Worm (Caenorhabditis elegans): ENCODE measurements around the gene F47B10.6.

F47B10.6 gene

DNA sequence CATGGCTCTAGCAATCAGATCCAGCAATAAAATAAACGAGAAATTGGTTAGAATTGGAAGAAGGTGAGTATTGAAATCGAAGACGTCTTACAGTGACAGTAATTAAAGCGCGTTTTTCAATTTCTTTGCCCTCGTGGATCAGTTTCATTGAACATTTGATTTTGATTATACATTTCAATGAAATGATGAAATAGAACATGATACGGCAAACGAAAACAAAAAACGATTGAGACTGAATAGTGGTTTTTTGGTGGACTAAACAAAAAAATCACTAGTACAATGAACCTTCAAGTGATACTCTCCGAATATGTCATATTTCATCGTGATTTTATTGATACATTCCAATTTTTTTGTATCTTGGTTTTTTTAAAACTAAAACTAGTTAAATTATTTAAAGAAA lies 8.2 kb downstream of the F47B10.6 start, which contains the start of gene haly-1:
haly-1 (minus strand) TSS at position 101 of the 400 bp plus-strand sequence.
- TF ChIP-seq fos-1 (tag; optimal IDR thresholded peaks at IDR 0.05) (no peak), pqm-1 (tag; optimal IDR thresholded peaks at IDR 0.05) (no peak), pha-4 (tag; optimal IDR thresholded peaks at IDR 0.05) (no peak), unc-39 (tag; optimal IDR thresholded peaks at IDR 0.05) (no peak), lsy-12 (tag; optimal IDR thresholded peaks at IDR 0.05) (no peak), elt-2 (tag; optimal IDR thresholded peaks at IDR 0.05) (no peak), ceh-16 (tag; optimal IDR thresholded peaks at IDR 0.05) (no peak), R02D3.7 (tag; optimal IDR thresholded peaks at IDR 0.05) (no peak), nhr-25 (tag; optimal IDR thresholded peaks at IDR 0.05) (no peak), lin-15B (tag; optimal IDR thresholded peaks at IDR 0.05) (no peak), aly-2 (tag; optimal IDR thresholded peaks at IDR 0.05) (no peak), ceh-82 (tag; optimal IDR thresholded peaks at IDR 0.05) (no peak), nhr-67 (tag; optimal IDR thresholded peaks at IDR 0.05) (no peak), egl-27 (tag; optimal IDR thresholded peaks at IDR 0.05) (no peak), daf-12 (tag; optimal IDR thresholded peaks at IDR 0.05) (no peak), ama-1 (optimal IDR thresholded peaks at IDR 0.05) (no peak), mml-1 (tag; optimal IDR thresholded peaks at IDR 0.05) (no peak), nhr-237 (tag; optimal IDR thresholded peaks at IDR 0.05) (no peak), mdl-1 (tag; optimal IDR thresholded peaks at IDR 0.05) (no peak), ztf-11 (tag; optimal IDR thresholded peaks at IDR 0.05) (no peak)

DNA sequence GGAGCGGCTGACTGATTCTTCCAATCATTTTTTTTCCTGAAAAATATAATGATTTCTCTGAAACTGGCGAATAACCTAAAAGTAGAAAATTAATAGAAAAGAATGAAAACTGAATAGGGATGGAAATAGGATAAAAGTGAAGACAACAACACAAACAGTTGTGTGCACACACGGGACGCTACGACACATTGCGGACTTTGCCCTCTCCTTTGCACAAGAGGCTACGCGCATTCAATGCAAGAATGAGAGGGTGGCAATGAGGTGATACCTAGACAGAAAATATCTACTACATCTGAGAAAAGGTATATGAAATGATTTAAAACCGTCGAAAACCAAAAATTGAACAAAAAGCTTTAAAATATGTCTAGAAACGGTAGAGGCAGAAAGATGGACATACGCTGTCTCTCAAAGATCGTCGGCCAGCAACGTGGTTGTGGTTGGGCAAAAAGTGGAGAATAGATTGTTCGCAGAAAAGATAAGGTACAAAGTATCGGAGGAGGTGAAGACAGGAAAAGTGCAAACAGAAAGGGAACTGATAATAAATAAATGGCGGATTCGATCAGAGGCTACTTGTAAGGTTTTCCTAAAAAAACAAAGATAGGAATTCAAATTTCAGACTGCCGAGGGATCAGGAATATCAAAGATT lies 11.9 kb downstream of the F47B10.6 start, which contains the start of gene suca-1:
suca-1 (minus strand) TSS at position 36 of the 646 bp plus-strand sequence.
- TF ChIP-seq sea-2 (GFP tag; optimal IDR thresholded peaks at IDR 0.05), result no peak
- no peak for TF ChIP-seq nhr-28 (tag; optimal IDR thresholded peaks at IDR 0.05)
- TF ChIP-seq skn-1 (tag; optimal IDR thresholded peaks at IDR 0.05), result no peak
- peak; percentile 36 for TF ChIP-seq egl-5 (tag; optimal IDR thresholded peaks at IDR 0.05)
- no peak for TF ChIP-seq ama-1 (optimal IDR thresholded peaks at IDR 0.05)
- no peak for TF ChIP-seq mdl-1 (tag; optimal IDR thresholded peaks at IDR 0.05)
- TF ChIP-seq pqm-1 (tag; optimal IDR thresholded peaks at IDR 0.05), result no peak
- no peak for TF ChIP-seq zag-1 (tag; optimal IDR thresholded peaks at IDR 0.05)
- no peak for TF ChIP-seq fos-1 (tag; optimal IDR thresholded peaks at IDR 0.05)
- TF ChIP-seq ztf-11 (tag; optimal IDR thresholded peaks at IDR 0.05), result no peak
- TF ChIP-seq ztf-4 (tag; optimal IDR thresholded peaks at IDR 0.05), result no peak
- TF ChIP-seq fkh-10 (GFP tag; optimal IDR thresholded peaks at IDR 0.05), result no peak
- TF ChIP-seq ceh-28 (tag; optimal IDR thresholded peaks at IDR 0.05), result no peak
- peak; percentile 4 for TF ChIP-seq snpc-4 (tag; optimal IDR thresholded peaks at IDR 0.05)
- TF ChIP-seq nhr-67 (tag; optimal IDR thresholded peaks at IDR 0.05), result no peak
- no peak for TF ChIP-seq elt-3 (tag; optimal IDR thresholded peaks at IDR 0.05)
- no peak for TF ChIP-seq nfya-1 (tag; optimal IDR thresholded peaks at IDR 0.05; ENCODE audit: insufficient read depth)
- TF ChIP-seq nhr-237 (tag; optimal IDR thresholded peaks at IDR 0.05), result no peak
- TF ChIP-seq egl-27 (tag; optimal IDR thresholded peaks at IDR 0.05), result no peak
- no peak for TF ChIP-seq aly-2 (tag; optimal IDR thresholded peaks at IDR 0.05)
- TF ChIP-seq fkh-2 (tag; optimal IDR thresholded peaks at IDR 0.05), result no peak
- TF ChIP-seq pha-4 (tag; optimal IDR thresholded peaks at IDR 0.05), result no peak
- no peak for TF ChIP-seq elt-1 (tag; optimal IDR thresholded peaks at IDR 0.05)
- no peak for TF ChIP-seq eor-1 (tag; optimal IDR thresholded peaks at IDR 0.05)
- no peak for TF ChIP-seq ceh-16 (tag; optimal IDR thresholded peaks at IDR 0.05)
- no peak for TF ChIP-seq ZK546.5 (tag; optimal IDR thresholded peaks at IDR 0.05)
- TF ChIP-seq ceh-9 (tag; optimal IDR thresholded peaks at IDR 0.05), result no peak
- TF ChIP-seq ceh-82 (tag; optimal IDR thresholded peaks at IDR 0.05), result no peak
- TF ChIP-seq nhr-11 (tag; optimal IDR thresholded peaks at IDR 0.05), result no peak
- no peak for TF ChIP-seq unc-62 (GFP tag; optimal IDR thresholded peaks at IDR 0.05)
- no peak for TF ChIP-seq nhr-76 (tag; optimal IDR thresholded peaks at IDR 0.05)
- peak; percentile 39 for TF ChIP-seq hmg-11 (tag; optimal IDR thresholded peaks at IDR 0.05)
- TF ChIP-seq lsy-12 (tag; optimal IDR thresholded peaks at IDR 0.05), result no peak
- TF ChIP-seq lin-39 (tag; optimal IDR thresholded peaks at IDR 0.05), result no peak
- no peak for TF ChIP-seq mml-1 (tag; optimal IDR thresholded peaks at IDR 0.05)
- TF ChIP-seq nhr-23 (tag; optimal IDR thresholded peaks at IDR 0.05), result peak; percentile 44
- peak; percentile 11 for TF ChIP-seq nhr-43 (tag; optimal IDR thresholded peaks at IDR 0.05; ENCODE audit: poor library complexity, severe bottlenecking)
- no peak for TF ChIP-seq unc-39 (tag; optimal IDR thresholded peaks at IDR 0.05)
- TF ChIP-seq jun-1 (tag; optimal IDR thresholded peaks at IDR 0.05), result no peak
- TF ChIP-seq nhr-12 (tag; optimal IDR thresholded peaks at IDR 0.05), result no peak
- TF ChIP-seq elt-2 (tag; optimal IDR thresholded peaks at IDR 0.05), result peak; percentile 68
- peak; percentile 67 for TF ChIP-seq nhr-25 (tag; optimal IDR thresholded peaks at IDR 0.05)
- TF ChIP-seq lin-15B (tag; optimal IDR thresholded peaks at IDR 0.05), result no peak
- TF ChIP-seq tbx-2 (tag; optimal IDR thresholded peaks at IDR 0.05), result no peak
- no peak for TF ChIP-seq R02D3.7 (tag; optimal IDR thresholded peaks at IDR 0.05)
- TF ChIP-seq daf-12 (tag; optimal IDR thresholded peaks at IDR 0.05), result no peak
- no peak for TF ChIP-seq nhr-77 (tag; optimal IDR thresholded peaks at IDR 0.05)

Measured in whole organism, L3 larva.